Worm (Caenorhabditis elegans) whole organism, young adult: ENCODE results near the gene trpp-6.

Experiments
- B0261.1 ChIP-seq: sonication (generic microtip); optimal IDR thresholded peaks from 2 replicates; lab custom pipeline; 2016; ENCODE audit warnings: mild to moderate bottlenecking, missing genetic modification characterization, moderate library complexity, missing compliant biosample characterization
- B0336.3 ChIP-seq: fragments of 200-800 bp; sonication (Bioruptor generic); IDR thresholded peaks from 2 replicates; pipeline ENCODE4 v1.3.6; 2022; ENCODE audit warnings: missing genetic modification characterization, missing compliant biosample characterization
- C06A6.2 ChIP-seq: fragments of 200-800 bp; sonication (Bioruptor generic); conservative IDR thresholded peaks from 2 replicates; pipeline ENCODE4 v1.3.6; 2022; ENCODE audit warnings: missing genetic modification characterization, missing compliant biosample characterization
- D2030.7 ChIP-seq: fragments of 200-800 bp; sonication (Bioruptor generic); IDR thresholded peaks from 2 replicates; pipeline ENCODE4 v1.3.6; 2022; ENCODE audit warnings: missing genetic modification reagents, missing genetic modification characterization, missing compliant biosample characterization
- F23B12.7 ChIP-seq: sonication (generic microtip); optimal IDR thresholded peaks from 2 replicates; lab custom pipeline; 2017; ENCODE audit warnings: missing genetic modification characterization, mild to moderate bottlenecking, missing compliant biosample characterization, antibody characterized with exemption, moderate library complexity; ENCODE audit not compliant: insufficient read depth
- F33H1.4 ChIP-seq: fragments of 200-800 bp; sonication (Bioruptor generic); IDR thresholded peaks from 2 replicates; pipeline ENCODE4 v1.3.6; 2022; ENCODE audit warnings: missing genetic modification reagents, missing genetic modification characterization, missing compliant biosample characterization
- F49E8.2 ChIP-seq: sonication (generic microtip); optimal IDR thresholded peaks from 3 replicates; lab custom pipeline; 2017; ENCODE audit warnings: missing genetic modification characterization, mild to moderate bottlenecking, missing compliant biosample characterization, antibody characterized with exemption, moderate library complexity; ENCODE audit not compliant: insufficient read depth
- F57A8.1 ChIP-seq: fragments of 200-800 bp; sonication (Bioruptor generic); optimal IDR thresholded peaks from 2 replicates; lab custom pipeline; 2018; ENCODE audit warnings: mild to moderate bottlenecking, missing genetic modification characterization, moderate library complexity, missing compliant biosample characterization
- K12H6.12 ChIP-seq: fragments of 200-800 bp; sonication (Bioruptor generic); optimal IDR thresholded peaks from 2 replicates; lab custom pipeline; 2018; ENCODE audit warnings: mild to moderate bottlenecking, missing genetic modification characterization, missing compliant biosample characterization
- T26A5.8 ChIP-seq: sonication (generic microtip); optimal IDR thresholded peaks from 2 replicates; lab custom pipeline; 2016; ENCODE audit warnings: missing genetic modification characterization, missing compliant biosample characterization
- Y56A3A.18 ChIP-seq: fragments of 200-800 bp; sonication (Bioruptor generic); IDR thresholded peaks from 2 replicates; pipeline ENCODE4 v1.3.6; 2022; ENCODE audit warnings: missing genetic modification reagents, missing genetic modification characterization, missing compliant biosample characterization
- Y67H2A.10 ChIP-seq: fragments of 200-800 bp; sonication (Bioruptor generic); conservative IDR thresholded peaks from 2 replicates; pipeline ENCODE4 v1.3.6; 2022; ENCODE audit warnings: missing genetic modification reagents, missing genetic modification characterization, missing compliant biosample characterization
- ZK185.1 ChIP-seq: sonication (generic microtip); optimal IDR thresholded peaks from 2 replicates; lab custom pipeline; 2016; ENCODE audit warnings: mild to moderate bottlenecking, missing genetic modification characterization, missing compliant biosample characterization; ENCODE audit not compliant: poor library complexity, severe bottlenecking
- athp-1 ChIP-seq: sonication (generic microtip); optimal IDR thresholded peaks from 2 replicates; lab custom pipeline; 2017; ENCODE audit warnings: mild to moderate bottlenecking, missing genetic modification characterization, missing compliant biosample characterization
- attf-5 ChIP-seq: fragments of 200-800 bp; sonication (Bioruptor generic); optimal IDR thresholded peaks from 2 replicates; lab custom pipeline; 2018; ENCODE audit warnings: mild to moderate bottlenecking, missing genetic modification characterization, missing compliant biosample characterization
- attf-6 ChIP-seq: fragments of 200-800 bp; sonication (Bioruptor generic); IDR thresholded peaks from 2 replicates; pipeline ENCODE4 v1.3.6; 2022; ENCODE audit warnings: missing genetic modification reagents, missing genetic modification characterization, missing compliant biosample characterization
- bed-1 ChIP-seq: fragments of 200-800 bp; sonication (Bioruptor generic); IDR thresholded peaks from 2 replicates; pipeline ENCODE4 v1.3.6; 2022; ENCODE audit warnings: missing genetic modification reagents, missing genetic modification characterization, missing compliant biosample characterization
- bed-2 ChIP-seq: fragments of 200-800 bp; sonication (Bioruptor generic); IDR thresholded peaks from 2 replicates; pipeline ENCODE4 v1.3.6; 2022; ENCODE audit warnings: missing genetic modification reagents, missing genetic modification characterization, missing compliant biosample characterization
- cebp-1 ChIP-seq, 2 experiments: fragments of 200-800 bp in 1 of 2; sonication (Bioruptor generic) in 1 of 2; sonication (generic microtip) in 1 of 2; IDR thresholded peaks in 1 of 2; optimal IDR thresholded peaks in 1 of 2; 2 replicates each; pipeline versions ENCODE4 v1.3.6 to Lab custom; 2017 to 2022; ENCODE audit warnings: missing compliant biosample characterization in 2 of 2, missing genetic modification characterization in 2 of 2, mild to moderate bottlenecking in 1 of 2, missing genetic modification reagents in 1 of 2, moderate library complexity in 1 of 2
- cebp-2 ChIP-seq: fragments of 200-800 bp; sonication (Bioruptor generic); IDR thresholded peaks from 2 replicates; pipeline ENCODE4 v1.3.6; 2022; ENCODE audit warnings: missing genetic modification characterization, missing compliant biosample characterization
- ceh-100 ChIP-seq: fragments of 200-800 bp; sonication (Bioruptor generic); IDR thresholded peaks from 2 replicates; pipeline ENCODE4 v1.3.6; 2022; ENCODE audit warnings: missing genetic modification reagents, missing genetic modification characterization, missing compliant biosample characterization
- ceh-27 ChIP-seq: fragments of 200-800 bp; sonication (Bioruptor generic); optimal IDR thresholded peaks from 2 replicates; lab custom pipeline; 2018; ENCODE audit warnings: mild to moderate bottlenecking, missing genetic modification characterization, moderate library complexity, missing compliant biosample characterization
- ceh-79 ChIP-seq: sonication (generic microtip); optimal IDR thresholded peaks from 2 replicates; lab custom pipeline; 2017; ENCODE audit warnings: mild to moderate bottlenecking, missing genetic modification characterization, missing compliant biosample characterization
- ceh-91 ChIP-seq: fragments of 200-800 bp; sonication (Bioruptor generic); IDR thresholded peaks from 2 replicates; pipeline ENCODE4 v1.3.6; 2022; ENCODE audit warnings: missing genetic modification reagents, missing genetic modification characterization, missing compliant biosample characterization
- die-1 ChIP-seq: sonication (generic microtip); optimal IDR thresholded peaks from 2 replicates; lab custom pipeline; 2016; ENCODE audit warnings: missing genotype, mild to moderate bottlenecking, missing genetic modification characterization, missing compliant biosample characterization
- dox-1 ChIP-seq: fragments of 200-800 bp; sonication (Bioruptor generic); IDR thresholded peaks from 2 replicates; pipeline ENCODE4 v1.3.6; 2022; ENCODE audit warnings: missing genetic modification reagents, missing genetic modification characterization, missing compliant biosample characterization
- dpl-1 ChIP-seq: fragments of 150-350 bp; optimal IDR thresholded peaks from 2 replicates; lab custom pipeline; 2014; ENCODE audit warnings: missing biosample characterization, missing genetic modification reagents, missing genetic modification characterization
- egl-44 ChIP-seq: fragments of 200-800 bp; sonication (Bioruptor generic); IDR thresholded peaks from 2 replicates; pipeline ENCODE4 v1.3.6; 2022; ENCODE audit warnings: missing genetic modification reagents, missing genetic modification characterization, missing compliant biosample characterization
- hlh-12 ChIP-seq: sonication (generic microtip); optimal IDR thresholded peaks from 2 replicates; lab custom pipeline; 2016; ENCODE audit warnings: missing genetic modification characterization, missing compliant biosample characterization
- hmg-1.2 ChIP-seq: fragments of 200-800 bp; sonication (Bioruptor generic); IDR thresholded peaks from 2 replicates; pipeline ENCODE4 v1.3.6; 2022; ENCODE audit warnings: missing genetic modification reagents, missing genetic modification characterization, missing compliant biosample characterization
- lir-1 ChIP-seq: fragments of 200-800 bp; sonication (Bioruptor generic); conservative IDR thresholded peaks from 2 replicates; pipeline ENCODE4 v1.3.6; 2022; ENCODE audit warnings: missing genetic modification reagents, missing genetic modification characterization, missing compliant biosample characterization
- mcd-1 ChIP-seq: fragments of 200-800 bp; sonication (Bioruptor generic); IDR thresholded peaks from 2 replicates; pipeline ENCODE4 v1.3.6; 2022; ENCODE audit warnings: missing genetic modification reagents, missing genetic modification characterization, missing compliant biosample characterization
- mel-28 ChIP-seq: sonication (generic microtip); optimal IDR thresholded peaks from 2 replicates; lab custom pipeline; 2016; ENCODE audit warnings: borderline replicate concordance, mild to moderate bottlenecking, missing genetic modification characterization, missing compliant biosample characterization
- mxl-1 ChIP-seq: sonication (generic microtip); optimal IDR thresholded peaks from 2 replicates; lab custom pipeline; 2016; ENCODE audit warnings: missing genetic modification characterization, missing compliant biosample characterization
- nfya-1 ChIP-seq: sonication (generic microtip); optimal IDR thresholded peaks from 2 replicates; lab custom pipeline; 2017; ENCODE audit warnings: antibody characterized with exemption, missing compliant biosample characterization, missing genetic modification characterization, borderline replicate concordance; ENCODE audit not compliant: insufficient read depth
- nhr-90 ChIP-seq: sonication (generic microtip); optimal IDR thresholded peaks from 2 replicates; lab custom pipeline; 2016; ENCODE audit warnings: missing genotype, mild to moderate bottlenecking, missing genetic modification characterization, missing compliant biosample characterization
- pbrm-1 ChIP-seq: fragments of 200-800 bp; sonication (Bioruptor generic); IDR thresholded peaks from 2 replicates; pipeline ENCODE4 v1.3.6; 2022; ENCODE audit warnings: missing genetic modification reagents, missing genetic modification characterization, missing compliant biosample characterization
- sea-2 ChIP-seq: fragments of 200-800 bp; sonication (Bioruptor generic); IDR thresholded peaks from 2 replicates; pipeline ENCODE4 v1.3.6; 2022; ENCODE audit warnings: missing genetic modification characterization, missing compliant biosample characterization
- snpc-1.1 ChIP-seq: sonication (generic microtip); optimal IDR thresholded peaks from 2 replicates; lab custom pipeline; 2017; ENCODE audit warnings: missing genetic modification characterization, mild to moderate bottlenecking, missing compliant biosample characterization, antibody characterized with exemption, moderate library complexity, missing genotype, missing genetic modification reagents; ENCODE audit not compliant: insufficient read depth
- snpc-3.4 ChIP-seq: sonication (generic microtip); optimal IDR thresholded peaks from 2 replicates; lab custom pipeline; 2017; ENCODE audit warnings: missing genetic modification characterization, mild to moderate bottlenecking, missing compliant biosample characterization, antibody characterized with exemption, moderate library complexity, missing genotype, missing genetic modification reagents
- somi-1 ChIP-seq: fragments of 200-800 bp; sonication (Bioruptor generic); optimal IDR thresholded peaks from 2 replicates; lab custom pipeline; 2018; ENCODE audit warnings: mild to moderate bottlenecking, missing genetic modification characterization, missing compliant biosample characterization
- tlf-1 ChIP-seq: fragments of 200-800 bp; sonication (Bioruptor generic); optimal IDR thresholded peaks from 2 replicates; lab custom pipeline; 2018; ENCODE audit warnings: mild to moderate bottlenecking, missing genetic modification characterization, missing compliant biosample characterization
- unc-130 ChIP-seq: sonication (generic microtip); optimal IDR thresholded peaks from 2 replicates; lab custom pipeline; 2016; ENCODE audit warnings: missing genetic modification reagents, missing genetic modification characterization, missing compliant biosample characterization
- xnd-1 ChIP-seq: sonication (generic microtip); optimal IDR thresholded peaks from 2 replicates; lab custom pipeline; 2016; ENCODE audit warnings: missing genotype, missing genetic modification reagents, missing genetic modification characterization, missing compliant biosample characterization
- zim-3 ChIP-seq: sonication (generic microtip); optimal IDR thresholded peaks from 2 replicates; lab custom pipeline; 2017; ENCODE audit warnings: mild to moderate bottlenecking, missing genetic modification characterization, moderate library complexity, missing compliant biosample characterization
- ztf-18 ChIP-seq: sonication (generic microtip); optimal IDR thresholded peaks from 2 replicates; lab custom pipeline; 2016; ENCODE audit warnings: missing genotype, mild to moderate bottlenecking, missing genetic modification characterization, missing compliant biosample characterization
- ztf-22 ChIP-seq: fragments of 200-800 bp; sonication (Bioruptor generic); optimal IDR thresholded peaks from 2 replicates; lab custom pipeline; 2018; ENCODE audit warnings: mild to moderate bottlenecking, missing genetic modification characterization, moderate library complexity, missing compliant biosample characterization
- ztf-25 ChIP-seq: fragments of 200-800 bp; sonication (Bioruptor generic); IDR thresholded peaks from 2 replicates; pipeline ENCODE4 v1.3.6; 2022; ENCODE audit warnings: missing genetic modification reagents, missing genetic modification characterization, missing compliant biosample characterization

The trpp-6 gene

ce11 chrV:10042254-10042653 lies 50.6 kb downstream of the trpp-6 start:
- TF ChIP-seq attf-5 (GFP tag; lab: Kevin White, UChicago) (no peak), T26A5.8 (tag; lab: Kevin White, UChicago) (no peak), ZK185.1 (tag; lab: Kevin White, UChicago) (no peak), hlh-12 (tag; lab: Kevin White, UChicago) (no peak), cebp-2 (GFP tag; lab: Robert Waterston, UW) (no peak), ceh-27 (peak; percentile 23), ceh-100 (GFP tag; lab: Robert Waterston, UW) (no peak), C06A6.2 (GFP tag; lab: Robert Waterston, UW) (0 out of 2 replicates have a peak, but pooled peaks have one; percentile 20), mcd-1 (peak; percentile 35; the same call in 1 of the 2 replicates), cebp-1 (GFP tag; IDR thresholded peaks at IDR 0.05; lab: Robert Waterston, UW) (no peak), cebp-1 (tag; optimal IDR thresholded peaks at IDR 0.05; lab: Kevin White, UChicago) (peak; percentile 50), B0336.3 (no peak), pbrm-1 (GFP tag; lab: Robert Waterston, UW) (peak; percentile 55), Y56A3A.18 (GFP tag; lab: Robert Waterston, UW) (no peak), zim-3 (tag; lab: Kevin White, UChicago) (no peak), F33H1.4 (GFP tag; lab: Robert Waterston, UW) (no peak), ztf-25 (GFP tag; lab: Robert Waterston, UW) (no peak), Y67H2A.10 (no peak), K12H6.12 (peak; percentile 53), somi-1 (no peak), ztf-18 (tag; lab: Kevin White, UChicago) (no peak), ztf-22 (GFP tag; lab: Kevin White, UChicago) (no peak), snpc-1.1 (no peak), athp-1 (tag; lab: Kevin White, UChicago) (no peak), F57A8.1 (GFP tag; lab: Kevin White, UChicago) (no peak), bed-1 (no peak), tlf-1 (no peak), F23B12.7 (tag; lab: Kevin White, UChicago) (no peak), attf-6 (no peak), F49E8.2 (tag; lab: Kevin White, UChicago) (no peak), sea-2 (GFP tag; lab: Robert Waterston, UW) (no peak), unc-130 (GFP tag; lab: Kevin White, UChicago) (no peak), bed-2 (GFP tag; lab: Robert Waterston, UW) (no peak), nhr-90 (no peak), ceh-79 (tag; lab: Kevin White, UChicago) (no peak), hmg-1.2 (GFP tag; lab: Robert Waterston, UW) (peak; percentile 94), mxl-1 (tag; lab: Kevin White, UChicago) (no peak), dox-1 (GFP tag; lab: Robert Waterston, UW) (peak; percentile 36; the same call in 1 of the 2 replicates), nfya-1 (no peak), lir-1 (GFP tag; lab: Robert Waterston, UW) (no peak), D2030.7 (no peak), snpc-3.4 (tag; lab: Kevin White, UChicago) (no peak), egl-44 (no peak), B0261.1 (tag; lab: Kevin White, UChicago) (no peak), die-1 (tag; lab: Kevin White, UChicago) (no peak), mel-28 (tag; lab: Kevin White, UChicago) (no peak), ceh-91 (no peak), dpl-1 (GFP tag; lab: Kevin White, UChicago) (no peak), xnd-1 (tag; lab: Kevin White, UChicago) (no peak)
